Fruit fly (Drosophila melanogaster) whole organism, prepupa: ENCODE measurements around the gene CG33493.

ENCODE experiments used
- Blimp-1 ChIP-seq: fragments of 200-800 bp; sonication (Bioruptor generic); optimal IDR thresholded peaks from 3 replicates; lab custom pipeline; 2017; ENCODE audit warnings: missing biosample characterization, missing genetic modification characterization, mild to moderate bottlenecking, moderate library complexity, missing genetic modification reagents
- CG10669 ChIP-seq: fragments of 200-800 bp; sonication (Bioruptor generic); optimal IDR thresholded peaks from 3 replicates; lab custom pipeline; 2018; ENCODE audit warnings: missing biosample characterization, mild to moderate bottlenecking, missing genetic modification characterization, moderate library complexity
- CG11294 ChIP-seq: fragments of 200-800 bp; sonication (Bioruptor generic); IDR thresholded peaks from 2 replicates; pipeline ENCODE4 v1.3.6; 2022; ENCODE audit warnings: missing biosample characterization, missing genetic modification characterization
- CG11762 ChIP-seq: fragments of 200-800 bp; sonication (Bioruptor generic); optimal IDR thresholded peaks from 3 replicates; lab custom pipeline; 2016; ENCODE audit warnings: missing biosample characterization, missing genetic modification characterization; ENCODE audit not compliant: insufficient read depth
- CG15336 ChIP-seq: fragments of 200-800 bp; sonication (Bioruptor generic); IDR thresholded peaks from 2 replicates; pipeline ENCODE4 v1.3.6; 2022; ENCODE audit warnings: missing biosample characterization, missing genetic modification characterization
- CG16779 ChIP-seq: fragments of 200-800 bp; sonication (Bioruptor generic); optimal IDR thresholded peaks from 3 replicates; lab custom pipeline; 2017; ENCODE audit warnings: missing biosample characterization, mild to moderate bottlenecking, missing genetic modification characterization
- CG3919 ChIP-seq: fragments of 200-800 bp; sonication (Bioruptor generic); optimal IDR thresholded peaks from 3 replicates; lab custom pipeline; 2016; ENCODE audit warnings: missing biosample characterization, missing genetic modification characterization
- CG6163 ChIP-seq: fragments of 200-800 bp; sonication (Bioruptor generic); IDR thresholded peaks from 3 replicates; pipeline ENCODE4 v1.3.6; 2022; ENCODE audit warnings: missing biosample characterization, missing genetic modification characterization
- CG6792 ChIP-seq: fragments of 200-800 bp; sonication (Bioruptor generic); optimal IDR thresholded peaks from 3 replicates; lab custom pipeline; 2016; ENCODE audit warnings: missing biosample characterization, missing genetic modification characterization
- CG6854 ChIP-seq: fragments of 200-800 bp; sonication (Bioruptor generic); optimal IDR thresholded peaks from 2 replicates; lab custom pipeline; 2017; ENCODE audit warnings: missing biosample characterization, mild to moderate bottlenecking, missing genetic modification characterization
- CG7368 ChIP-seq: fragments of 200-800 bp; sonication (Bioruptor generic); optimal IDR thresholded peaks from 3 replicates; lab custom pipeline; 2016; ENCODE audit warnings: missing biosample characterization, missing genetic modification characterization
- CG8632 ChIP-seq: fragments of 200-800 bp; sonication (Bioruptor generic); optimal IDR thresholded peaks from 3 replicates; lab custom pipeline; 2016; ENCODE audit warnings: missing biosample characterization, missing genetic modification characterization
- CG9139 ChIP-seq: fragments of 200-800 bp; sonication (Bioruptor generic); optimal IDR thresholded peaks from 3 replicates; lab custom pipeline; 2017; ENCODE audit warnings: missing biosample characterization, mild to moderate bottlenecking, missing genetic modification characterization
- Eip78C ChIP-seq: fragments of 200-800 bp; sonication (Bioruptor generic); peaks from one replicate; lab custom pipeline; 2016; ENCODE audit warnings: missing biosample characterization, missing genetic modification characterization
- Eip93F ChIP-seq: fragments of 200-800 bp; sonication (Bioruptor generic); optimal IDR thresholded peaks from 2 replicates; lab custom pipeline; 2016; ENCODE audit warnings: missing biosample characterization, mild to moderate bottlenecking, missing genetic modification characterization
- Ets96B ChIP-seq: fragments of 200-800 bp; optimal IDR thresholded peaks from 2 replicates; lab custom pipeline; 2019; ENCODE audit warnings: missing biosample characterization, mild to moderate bottlenecking, missing genetic modification characterization, moderate library complexity
- Gug ChIP-seq: fragments of 200-800 bp; sonication (Bioruptor generic); IDR thresholded peaks from 2 replicates; pipeline ENCODE4 v1.3.6; 2022; ENCODE audit warnings: missing biosample characterization, missing genetic modification characterization
- Hr38 ChIP-seq: sonication (Bioruptor generic); optimal IDR thresholded peaks from 2 replicates; lab custom pipeline; 2016; ENCODE audit warnings: missing biosample characterization, missing genetic modification characterization
- Hr39 ChIP-seq: fragments of 200-800 bp; sonication (Bioruptor generic); optimal IDR thresholded peaks from 2 replicates; lab custom pipeline; 2016; ENCODE audit warnings: missing biosample characterization, missing genetic modification characterization
- Hr4 ChIP-seq: fragments of 200-800 bp; sonication (Bioruptor generic); optimal IDR thresholded peaks from 3 replicates; lab custom pipeline; 2016; ENCODE audit warnings: missing biosample characterization, missing genetic modification characterization
- Lpt ChIP-seq: fragments of 200-800 bp; sonication (Bioruptor generic); optimal IDR thresholded peaks from 3 replicates; lab custom pipeline; 2016; ENCODE audit warnings: missing biosample characterization, missing genetic modification characterization
- Met ChIP-seq: fragments of 200-800 bp; sonication (Bioruptor generic); optimal IDR thresholded peaks from 3 replicates; lab custom pipeline; 2016; ENCODE audit warnings: missing biosample characterization, missing genetic modification characterization
- OdsH ChIP-seq: fragments of 200-800 bp; sonication (Bioruptor generic); optimal IDR thresholded peaks from 3 replicates; lab custom pipeline; 2016; ENCODE audit warnings: missing biosample characterization, missing genetic modification characterization
- Sox102F ChIP-seq: fragments of 200-800 bp; sonication (Bioruptor generic); optimal IDR thresholded peaks from 2 replicates; lab custom pipeline; 2016; ENCODE audit warnings: missing biosample characterization, mild to moderate bottlenecking, missing genetic modification characterization
- Sox15 ChIP-seq: fragments of 200-800 bp; sonication (Bioruptor generic); optimal IDR thresholded peaks from 3 replicates; lab custom pipeline; 2016; ENCODE audit warnings: missing biosample characterization, missing genetic modification characterization
- acj6 ChIP-seq: fragments of 200-800 bp; sonication (Bioruptor generic); optimal IDR thresholded peaks from 3 replicates; lab custom pipeline; 2016; ENCODE audit warnings: missing biosample characterization, missing genetic modification characterization
- cyc ChIP-seq: fragments of 200-800 bp; sonication (Bioruptor generic); optimal IDR thresholded peaks from 3 replicates; lab custom pipeline; 2016; ENCODE audit warnings: missing biosample characterization, missing genetic modification characterization
- dac ChIP-seq: fragments of 200-800 bp; sonication (Bioruptor generic); optimal IDR thresholded peaks from 2 replicates; lab custom pipeline; 2017; ENCODE audit warnings: missing biosample characterization, mild to moderate bottlenecking, missing genetic modification characterization
- dsx ChIP-seq: fragments of 200-800 bp; optimal IDR thresholded peaks from 3 replicates; lab custom pipeline; 2019; ENCODE audit warnings: missing biosample characterization, mild to moderate bottlenecking, missing genetic modification characterization, moderate library complexity; ENCODE audit not compliant: poor library complexity, severe bottlenecking
- eg ChIP-seq: fragments of 200-800 bp; sonication (Bioruptor generic); IDR thresholded peaks from 3 replicates; pipeline ENCODE4 v1.3.6; 2022; ENCODE audit warnings: missing biosample characterization, missing genetic modification characterization
- fd59A ChIP-seq: fragments of 200-800 bp; sonication (Bioruptor generic); optimal IDR thresholded peaks from 2 replicates; lab custom pipeline; 2017; ENCODE audit warnings: missing biosample characterization, mild to moderate bottlenecking, missing genetic modification characterization, missing genetic modification reagents
- fd85E ChIP-seq: fragments of 200-800 bp; sonication (Bioruptor generic); optimal IDR thresholded peaks from 3 replicates; lab custom pipeline; 2016; ENCODE audit warnings: missing biosample characterization, missing genetic modification characterization
- fkh ChIP-seq: fragments of 200-800 bp; sonication (Bioruptor generic); optimal IDR thresholded peaks from 3 replicates; lab custom pipeline; 2017; ENCODE audit warnings: missing biosample characterization, mild to moderate bottlenecking, missing genetic modification characterization, moderate library complexity
- lz ChIP-seq: fragments of 200-800 bp; sonication (Bioruptor generic); optimal IDR thresholded peaks from 3 replicates; lab custom pipeline; 2016; ENCODE audit warnings: missing biosample characterization, missing genetic modification characterization
- pdm3 ChIP-seq: fragments of 200-800 bp; sonication (Bioruptor generic); optimal IDR thresholded peaks from 3 replicates; lab custom pipeline; 2016; ENCODE audit warnings: missing biosample characterization, missing genetic modification characterization
- ss ChIP-seq, 2 experiments: fragments of 200-800 bp; sonication (Bioruptor generic); optimal IDR thresholded peaks; 2 replicates in 1 of 2; 3 replicates in 1 of 2; lab custom pipeline; 2017 to 2018; ENCODE audit warnings: mild to moderate bottlenecking in 2 of 2, missing biosample characterization in 2 of 2, missing genetic modification characterization in 2 of 2, moderate library complexity in 1 of 2
- svp ChIP-seq: fragments of 200-800 bp; sonication (Bioruptor generic); peaks from one replicate; lab custom pipeline; 2016; ENCODE audit warnings: missing biosample characterization, missing genetic modification characterization
- vri ChIP-seq: fragments of 200-800 bp; sonication (Bioruptor generic); optimal IDR thresholded peaks from 3 replicates; lab custom pipeline; 2016; ENCODE audit warnings: missing biosample characterization, mild to moderate bottlenecking, missing genetic modification characterization

The CG33493 gene

DNA sequence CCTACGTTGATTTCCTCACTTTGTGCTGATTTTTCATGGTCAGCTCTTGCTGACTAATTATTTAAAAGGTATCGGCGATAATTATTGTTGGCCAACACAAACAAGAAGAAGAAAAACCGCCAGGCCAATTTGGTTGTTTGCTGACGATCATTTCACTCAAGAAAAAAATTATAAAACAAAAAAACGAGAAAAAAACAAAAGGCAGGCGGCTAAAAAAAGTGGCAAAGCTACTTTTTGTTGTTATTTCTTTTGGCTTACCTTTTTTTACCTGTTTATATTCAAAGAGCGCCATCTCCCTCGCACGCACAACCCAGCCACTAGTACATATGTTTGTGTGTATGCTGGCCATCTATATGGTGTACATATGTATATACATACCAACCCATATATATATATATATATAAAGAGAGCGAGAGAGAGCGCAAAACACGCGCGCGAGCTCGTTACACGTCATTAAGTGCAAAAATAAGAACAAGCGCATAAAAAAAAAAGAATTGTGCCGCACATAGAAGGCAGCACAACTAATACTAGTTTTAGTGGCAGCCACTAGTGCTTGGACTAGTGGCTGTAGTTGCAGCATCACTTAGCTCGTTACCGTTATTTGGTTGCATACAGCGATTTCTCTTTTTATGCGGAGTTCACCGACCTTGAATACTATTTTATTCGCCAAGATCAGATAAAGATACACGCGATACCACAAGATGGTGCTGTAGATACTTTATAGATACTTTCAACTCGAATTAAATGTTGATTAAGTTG, 17.2 kb downstream of the CG33493 start (continued):
- TF ChIP-seq Eip93F (GFP tag; lab: Kevin White, UChicago) (peak; percentile 71), fd59A (GFP tag; lab: Kevin White, UChicago) (peak; percentile 1), lz (GFP tag; lab: Kevin White, UChicago) (no peak), Lpt (GFP tag; lab: Kevin White, UChicago) (peak; percentile 62), Eip78C (GFP tag; lab: Kevin White, UChicago) (peak; percentile 76), dsx (GFP tag; lab: Kevin White, UChicago) (peak; percentile 68), pdm3 (GFP tag; lab: Kevin White, UChicago) (peak; percentile 19), eg (GFP tag; lab: Robert Waterston, UW) (peak; percentile 90), acj6 (GFP tag; lab: Kevin White, UChicago) (peak; percentile 26)

DNA sequence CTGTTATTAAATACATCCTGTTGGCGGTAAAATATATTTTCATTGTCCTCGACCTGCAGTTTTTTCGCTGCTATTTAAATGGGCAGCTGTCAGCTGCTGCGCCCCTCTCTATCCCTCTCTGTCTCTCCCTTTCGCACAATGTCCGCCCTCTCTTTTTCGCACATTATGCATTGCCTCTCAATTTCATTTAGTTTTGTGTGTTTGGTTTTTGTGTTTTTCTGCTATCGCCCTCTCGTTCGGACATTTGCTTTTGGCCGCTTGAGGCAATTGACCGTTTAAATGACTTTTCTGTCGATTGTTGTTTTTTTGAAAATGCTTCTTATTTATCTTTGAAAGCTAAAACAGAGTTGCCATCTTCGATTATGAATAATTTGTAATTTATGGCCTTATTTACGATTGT, 18.0 kb downstream of the CG33493 start:
- TF ChIP-seq vri (GFP tag; lab: Kevin White, UChicago) = no peak
- TF ChIP-seq fd85E = no peak
- no peak for TF ChIP-seq lz (GFP tag; lab: Kevin White, UChicago)
- no peak for TF ChIP-seq Sox15
- TF ChIP-seq pdm3 (GFP tag; lab: Kevin White, UChicago) = no peak
- no peak for TF ChIP-seq CG3919
- TF ChIP-seq CG15336 = no peak
- TF ChIP-seq CG6792 (GFP tag; lab: Kevin White, UChicago) = no peak
- no peak for TF ChIP-seq Gug (GFP tag; lab: Robert Waterston, UW)
- TF ChIP-seq svp (GFP tag; lab: Kevin White, UChicago) = no peak
- no peak for TF ChIP-seq Hr4 (GFP tag; lab: Kevin White, UChicago)
- no peak for TF ChIP-seq CG10669 (GFP tag; lab: Kevin White, UChicago)
- no peak for TF ChIP-seq fd59A (GFP tag; lab: Kevin White, UChicago)
- no peak for TF ChIP-seq cyc (GFP tag; lab: Kevin White, UChicago)
- no peak for TF ChIP-seq CG9139 (GFP tag; lab: Kevin White, UChicago)
- TF ChIP-seq Hr39 = no peak
- no peak for TF ChIP-seq CG8632 (GFP tag; lab: Kevin White, UChicago)
- no peak for TF ChIP-seq Ets96B
- TF ChIP-seq CG11294 (GFP tag; lab: Robert Waterston, UW) = no peak

DNA sequence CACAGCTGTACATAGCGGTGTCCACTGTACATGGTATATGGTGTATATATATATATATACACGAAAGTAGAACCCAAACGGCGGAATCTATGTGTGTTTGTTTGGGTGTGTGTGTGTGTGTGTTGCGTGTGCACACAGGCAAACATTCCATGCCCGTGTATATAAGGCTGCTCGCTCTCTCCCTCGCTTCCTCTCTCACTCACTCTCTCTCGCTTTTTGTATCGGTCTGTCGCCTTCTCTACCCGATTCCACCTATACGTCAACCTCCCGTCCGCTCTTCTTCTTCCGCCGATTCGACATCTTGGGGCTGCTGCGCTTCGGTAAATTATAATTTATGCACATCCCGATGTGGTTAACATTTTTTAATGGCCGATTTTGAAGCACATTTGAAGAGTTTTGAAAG, 18.8 kb downstream of the CG33493 start:
- TF ChIP-seq fkh = peak; percentile 20
- peak; percentile 3 for TF ChIP-seq dsx (GFP tag; lab: Kevin White, UChicago)
- TF ChIP-seq CG7368 = no peak
- peak; percentile 40; the same call in 1 of the 3 replicates for TF ChIP-seq CG6163 (GFP tag; lab: Robert Waterston, UW)
- TF ChIP-seq Sox102F (GFP tag; lab: Kevin White, UChicago) = no peak
- TF ChIP-seq CG6854 (GFP tag; lab: Kevin White, UChicago) = peak; percentile 21
- TF ChIP-seq Ets96B = no peak
- peak; percentile 33 to 39 for TF ChIP-seq ss (GFP tag; optimal IDR thresholded peaks at IDR 0.05; lab: Kevin White, UChicago)
- no peak for TF ChIP-seq Gug (GFP tag; lab: Robert Waterston, UW)
- TF ChIP-seq CG16779 = no peak
- TF ChIP-seq Hr38 = no peak
- no peak for TF ChIP-seq Hr4 (GFP tag; lab: Kevin White, UChicago)
- TF ChIP-seq Met (GFP tag; lab: Kevin White, UChicago) = peak; percentile 5
- TF ChIP-seq svp (GFP tag; lab: Kevin White, UChicago) = peak; percentile 64
- no peak for TF ChIP-seq acj6 (GFP tag; lab: Kevin White, UChicago)

DNA sequence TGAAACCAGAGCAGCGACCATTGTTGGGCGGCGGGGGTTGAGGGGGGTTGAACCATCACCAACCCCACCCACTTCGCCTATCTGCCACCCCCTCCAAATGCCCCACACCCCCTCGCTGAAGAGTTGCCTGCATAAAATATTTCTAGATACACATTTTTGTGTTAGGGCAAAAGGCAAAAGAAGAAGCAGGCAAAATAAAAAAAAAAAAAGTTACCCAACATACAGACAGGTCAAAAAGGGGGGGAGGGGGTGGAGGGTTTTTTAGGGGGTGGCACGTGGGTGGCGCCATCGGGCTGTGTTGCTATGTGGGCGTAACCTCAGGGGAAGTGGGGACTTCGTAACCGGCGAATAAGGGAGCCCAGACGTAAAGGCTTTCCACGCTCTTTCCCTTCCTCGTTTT, 20.4 kb downstream of the CG33493 start:
- TF ChIP-seq dac (GFP tag; lab: Kevin White, UChicago) = no peak
- 0 out of 3 replicates have a peak, but pooled peaks have one; percentile 15 for TF ChIP-seq eg (GFP tag; lab: Robert Waterston, UW)
- no peak for TF ChIP-seq CG8632 (GFP tag; lab: Kevin White, UChicago)
- no peak for TF ChIP-seq CG11762
- no peak for TF ChIP-seq Blimp-1
- no peak for TF ChIP-seq OdsH (GFP tag; lab: Kevin White, UChicago)
- no peak for TF ChIP-seq fkh
